Worm (Caenorhabditis elegans) whole organism, L1 larva: Measurements from ENCODE around the gene tsr-1.

ENCODE experiments used
- pqm-1 ChIP-seq: sonication (generic microtip); optimal IDR thresholded peaks from 3 replicates; lab custom pipeline; 2017; ENCODE audit warnings: missing biosample characterization, missing genetic modification characterization
- snu-23 ChIP-seq: sonication (generic microtip); optimal IDR thresholded peaks from 2 replicates; lab custom pipeline; 2016; ENCODE audit warnings: missing genetic modification characterization, missing compliant biosample characterization
- vab-15 ChIP-seq: sonication (generic microtip); optimal IDR thresholded peaks from 2 replicates; lab custom pipeline; 2017; ENCODE audit warnings: missing genotype, mild to moderate bottlenecking, missing genetic modification characterization, missing compliant biosample characterization

DNA sequence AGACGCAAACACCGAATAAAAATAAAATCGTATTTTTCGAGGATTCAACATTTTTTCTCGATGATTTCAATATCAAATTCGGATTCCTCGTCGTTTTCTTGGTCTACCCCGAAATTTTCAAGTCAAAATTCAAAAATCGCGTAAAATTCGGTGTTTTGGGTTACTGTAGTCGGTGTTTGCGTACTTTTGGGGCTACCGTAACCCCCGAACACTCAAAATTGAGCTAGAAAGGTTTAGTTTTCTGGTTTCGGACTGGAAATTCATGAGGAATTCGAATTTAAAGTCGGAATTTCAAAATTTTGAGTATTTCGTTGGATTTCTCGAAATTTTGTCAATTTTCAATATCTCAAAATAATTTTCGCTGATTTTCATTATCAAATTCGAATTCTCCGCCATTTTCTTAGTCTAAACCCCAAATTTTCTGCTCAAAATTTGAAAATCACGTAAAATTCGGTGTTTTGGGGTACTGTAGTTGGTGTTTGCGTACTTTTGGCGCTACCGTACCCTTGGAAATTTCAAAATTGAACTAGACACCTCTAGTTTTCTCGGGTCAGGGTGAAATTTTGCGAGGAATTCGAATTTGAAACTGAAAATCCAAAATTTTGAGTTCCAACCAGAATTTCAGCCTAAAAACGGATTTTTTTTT lies 17.1 kb downstream of the tsr-1 start:
- TF ChIP-seq snu-23 (GFP tag; lab: Kevin White, UChicago) (no peak), pqm-1 (tag; lab: Kevin White, UChicago) (no peak), vab-15 (tag; lab: Kevin White, UChicago) (no peak)
